Fruit fly (Drosophila melanogaster): ENCODE results near the gene CG34112.

Gene CG34112

DNA sequence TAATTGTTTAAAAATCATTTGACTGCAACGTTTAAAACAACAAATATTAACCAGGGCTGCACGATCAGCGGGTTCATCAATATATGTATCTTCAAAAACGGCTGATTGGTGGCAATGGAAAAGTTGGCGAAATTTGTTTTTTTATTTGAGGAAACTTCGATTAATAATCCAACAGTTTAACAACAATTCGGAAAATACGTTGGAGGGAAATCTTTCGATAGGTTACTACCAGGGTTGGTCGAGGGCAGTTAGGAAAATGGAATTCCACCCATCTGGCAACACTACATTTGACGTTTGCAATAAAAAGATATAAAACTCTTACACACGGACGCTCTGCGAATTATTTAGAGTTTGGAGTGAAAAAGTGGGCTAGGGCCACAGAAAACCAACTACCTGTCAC lies 43.1 kb upstream of the CG34112 start, which contains the start of the genes Lipt2 and CG14650 (continued):
- TF ChIP-seq Dip3 (GFP tag; optimal IDR thresholded peaks at IDR 0.05) = peak; percentile 46
- TF ChIP-seq CG6654 (GFP tag; optimal IDR thresholded peaks at IDR 0.05) = no peak
- peak; percentile 21 for TF ChIP-seq CG10462 (GFP tag; optimal IDR thresholded peaks at IDR 0.05)
- TF ChIP-seq Dip2 (GFP tag; IDR thresholded peaks at IDR 0.05) = no peak
- TF ChIP-seq nau (GFP tag; optimal IDR thresholded peaks at IDR 0.05) = no peak
- no peak for TF ChIP-seq CG8290 (GFP tag; optimal IDR thresholded peaks at IDR 0.05)
- TF ChIP-seq CG8290 (tag; optimal IDR thresholded peaks at IDR 0.05) = no peak
- TF ChIP-seq CG3163 (GFP tag; optimal IDR thresholded peaks at IDR 0.05) = peak; percentile 79
- TF ChIP-seq dan (GFP tag; IDR thresholded peaks at IDR 0.05) = no peak
- peak in 1 of 2 experiments; percentile 58 for TF ChIP-seq tll (GFP tag; optimal IDR thresholded peaks at IDR 0.05)
- TF ChIP-seq her (GFP tag; optimal IDR thresholded peaks at IDR 0.05) = peak; percentile 53
- TF ChIP-seq pan (optimal IDR thresholded peaks at IDR 0.05) = no peak
- peak in 1 of 2 experiments; percentile 49 for TF ChIP-seq pan (GFP tag; optimal IDR thresholded peaks at IDR 0.05 in 1 of 2, IDR thresholded peaks at IDR 0.05 in 1 of 2)
- peak; percentile 22 for TF ChIP-seq twi (tag; optimal IDR thresholded peaks at IDR 0.05)
- peak in 1 of 2 experiments; percentile 58 for TF ChIP-seq bsh (GFP tag; optimal IDR thresholded peaks at IDR 0.05)
- TF ChIP-seq CG12659 (GFP tag; optimal IDR thresholded peaks at IDR 0.05) = peak; percentile 77
- peak; percentile 72 for TF ChIP-seq slbo (GFP tag; IDR thresholded peaks at IDR 0.05)
- no peak for TF ChIP-seq lov (optimal IDR thresholded peaks at IDR 0.05)
- TF ChIP-seq lov (GFP tag; IDR thresholded peaks at IDR 0.05) = no peak
- TF ChIP-seq Doc2 (GFP tag; IDR thresholded peaks at IDR 0.05) = no peak
- TF ChIP-seq mam (GFP tag; optimal IDR thresholded peaks at IDR 0.05) = peak; percentile 79
- TF ChIP-seq CG3995 (GFP tag; optimal IDR thresholded peaks at IDR 0.05) = peak; percentile 31
- TF ChIP-seq Ptx1 (GFP tag; IDR thresholded peaks at IDR 0.05) = peak; percentile 35; the same call in 1 of the 2 replicates
- TF ChIP-seq Ada2b (GFP tag; IDR thresholded peaks at IDR 0.05) = no peak
- no peak for TF ChIP-seq CG17612 (GFP tag; IDR thresholded peaks at IDR 0.05)
- TF ChIP-seq tin (GFP tag; optimal IDR thresholded peaks at IDR 0.05) = peak; percentile 49
- peak; percentile 61 for TF ChIP-seq knrl (GFP tag; IDR thresholded peaks at IDR 0.05; ENCODE audit: partially characterized antibody)
- peak; percentile 38 for TF ChIP-seq Bdp1 (GFP tag; optimal IDR thresholded peaks at IDR 0.05)
- TF ChIP-seq CG9727 (GFP tag; optimal IDR thresholded peaks at IDR 0.05) = peak; percentile 33
- TF ChIP-seq Elba2 (GFP tag; optimal IDR thresholded peaks at IDR 0.05) = peak; percentile 86
- peak; percentile 68 for TF ChIP-seq B-H2 (GFP tag; optimal IDR thresholded peaks at IDR 0.05)
- peak; percentile 94 for TF ChIP-seq Ets65A (GFP tag)
- TF ChIP-seq CG4854 (GFP tag; optimal IDR thresholded peaks at IDR 0.05) = peak; percentile 17
- TF ChIP-seq CG12219 (GFP tag; optimal IDR thresholded peaks at IDR 0.05) = no peak
- TF ChIP-seq CG10366 (GFP tag; IDR thresholded peaks at IDR 0.05) = peak; percentile 9; the same call in 1 of the 2 replicates
- TF ChIP-seq tup (GFP tag; optimal IDR thresholded peaks at IDR 0.05) = no peak
- peak; percentile 70 for TF ChIP-seq CG9609 (GFP tag; optimal IDR thresholded peaks at IDR 0.05)
- TF ChIP-seq toy (GFP tag; IDR thresholded peaks at IDR 0.05) = no peak
- TF ChIP-seq p53 (GFP tag; optimal IDR thresholded peaks at IDR 0.05) = peak; percentile 8
- TF ChIP-seq CG13624 (GFP tag; optimal IDR thresholded peaks at IDR 0.05) = peak; percentile 85
- TF ChIP-seq CG18011 (GFP tag; optimal IDR thresholded peaks at IDR 0.05) = peak; percentile 81
- peak; percentile 78 for TF ChIP-seq Ets97D (GFP tag; optimal IDR thresholded peaks at IDR 0.05)
- no peak for TF ChIP-seq kah (GFP tag; optimal IDR thresholded peaks at IDR 0.05)
- no peak for TF ChIP-seq CG32767 (GFP tag; IDR thresholded peaks at IDR 0.05)
- TF ChIP-seq pb (GFP tag; optimal IDR thresholded peaks at IDR 0.05) = peak; percentile 33
- TF ChIP-seq psq (GFP tag; optimal IDR thresholded peaks at IDR 0.05) = no peak
- TF ChIP-seq CG4707 (GFP tag; optimal IDR thresholded peaks at IDR 0.05) = no peak
- peak; percentile 47 for TF ChIP-seq az2 (GFP tag; optimal IDR thresholded peaks at IDR 0.05)
- TF ChIP-seq Myb (GFP tag; optimal IDR thresholded peaks at IDR 0.05) = peak; percentile 92
- peak; percentile 22 for TF ChIP-seq fd3F (GFP tag; optimal IDR thresholded peaks at IDR 0.05)
- TF ChIP-seq Scr (GFP tag; IDR thresholded peaks at IDR 0.05; ENCODE audit: partially characterized antibody) = peak; percentile 68
- TF ChIP-seq Deaf1 (tag; optimal IDR thresholded peaks at IDR 0.05) = no peak
- no peak for TF ChIP-seq gce (GFP tag; IDR thresholded peaks at IDR 0.05)
